Worm (Caenorhabditis elegans): ENCODE measurements around the gene Y32G9A.3.

- no peak for TF ChIP-seq ama-1 (optimal IDR thresholded peaks at IDR 0.05)
- no peak for TF ChIP-seq ama-1 (GFP tag; optimal IDR thresholded peaks at IDR 0.05)
- no peak for TF ChIP-seq B0035.1 (tag; optimal IDR thresholded peaks at IDR 0.05)
- no peak for TF ChIP-seq unc-130 (GFP tag; optimal IDR thresholded peaks at IDR 0.05)
- no peak for TF ChIP-seq dpl-1 (GFP tag; optimal IDR thresholded peaks at IDR 0.05)
- no peak for TF ChIP-seq attf-3 (GFP tag; conservative IDR thresholded peaks at IDR 0.05)
- TF ChIP-seq ztf-22 (GFP tag; optimal IDR thresholded peaks at IDR 0.05) = no peak
- no peak for TF ChIP-seq snpc-4 (GFP tag; optimal IDR thresholded peaks at IDR 0.05)
- no peak for TF ChIP-seq snpc-4 (tag; optimal IDR thresholded peaks at IDR 0.05)
- TF ChIP-seq ztf-3 (GFP tag; optimal IDR thresholded peaks at IDR 0.05) = no peak
- TF ChIP-seq mxl-1 (tag; optimal IDR thresholded peaks at IDR 0.05) = no peak
- TF ChIP-seq nhr-27 (tag; optimal IDR thresholded peaks at IDR 0.05) = no peak
- TF ChIP-seq attf-6 (GFP tag; IDR thresholded peaks at IDR 0.05) = no peak
- TF ChIP-seq lin-54 (GFP tag; optimal IDR thresholded peaks at IDR 0.05) = no peak
- no peak for TF ChIP-seq xnd-1 (tag; optimal IDR thresholded peaks at IDR 0.05)
- no peak for TF ChIP-seq T07F8.4 (tag; optimal IDR thresholded peaks at IDR 0.05)
Observed at ce11 chrV:1869682-1870081, 41.5 kb upstream of the Y32G9A.3 start, which contains the start of gene T10B5.3.

All from whole organism, young adult.